Worm (Caenorhabditis elegans) whole organism, mixed stage, embryonic: ENCODE data around the gene inso-1.

ENCODE experiments used
- M03D4.4 ChIP-seq: sonication (generic microtip); optimal IDR thresholded peaks from 2 replicates; lab custom pipeline; 2017; ENCODE audit warnings: mild to moderate bottlenecking, missing genetic modification characterization, missing compliant biosample characterization
- bed-3 ChIP-seq: fragments of 200-800 bp; sonication (Bioruptor generic); optimal IDR thresholded peaks from 3 replicates; lab custom pipeline; 2018; ENCODE audit warnings: mild to moderate bottlenecking, missing genetic modification characterization, moderate library complexity, missing compliant biosample characterization
- blmp-1 ChIP-seq: fragments of 150-350 bp; optimal IDR thresholded peaks from 2 replicates; lab custom pipeline; 2014; ENCODE audit warnings: missing biosample characterization, missing genetic modification characterization
- ceh-39 ChIP-seq: fragments of 150-350 bp; optimal IDR thresholded peaks from 2 replicates; lab custom pipeline; 2014; ENCODE audit warnings: missing biosample characterization, missing genetic modification characterization
- ceh-43 ChIP-seq: fragments of 200-800 bp; sonication (Bioruptor generic); optimal IDR thresholded peaks from 2 replicates; lab custom pipeline; 2018; ENCODE audit warnings: mild to moderate bottlenecking, missing genetic modification characterization, moderate library complexity, missing compliant biosample characterization
- ceh-83 ChIP-seq: fragments of 200-800 bp; sonication (Bioruptor generic); optimal IDR thresholded peaks from 2 replicates; lab custom pipeline; 2018; ENCODE audit warnings: mild to moderate bottlenecking, missing genetic modification characterization, missing compliant biosample characterization
- ces-1 ChIP-seq: fragments of 150-350 bp; optimal IDR thresholded peaks from 2 replicates; lab custom pipeline; 2014; ENCODE audit warnings: missing biosample characterization, missing genetic modification reagents, missing genetic modification characterization
- cnd-1 ChIP-seq: fragments of 200-800 bp; sonication (Bioruptor generic); optimal IDR thresholded peaks from 2 replicates; lab custom pipeline; 2018; ENCODE audit warnings: mild to moderate bottlenecking, missing genetic modification characterization, missing compliant biosample characterization
- drap-1 ChIP-seq: fragments of 200-800 bp; sonication (Bioruptor generic); optimal IDR thresholded peaks from 3 replicates; lab custom pipeline; 2018; ENCODE audit warnings: mild to moderate bottlenecking, missing genetic modification characterization, missing compliant biosample characterization
- elt-1 ChIP-seq: sonication (generic microtip); optimal IDR thresholded peaks from 2 replicates; lab custom pipeline; 2017; ENCODE audit warnings: missing genetic modification characterization, mild to moderate bottlenecking, missing compliant biosample characterization, antibody characterized with exemption, moderate library complexity, borderline replicate concordance; ENCODE audit not compliant: insufficient read depth
- elt-3 ChIP-seq: fragments of 150-350 bp; optimal IDR thresholded peaks from 2 replicates; lab custom pipeline; 2014; ENCODE audit warnings: missing biosample characterization, missing genetic modification characterization
- flh-1 ChIP-seq: fragments of 200-800 bp; sonication (Bioruptor generic); optimal IDR thresholded peaks from 2 replicates; lab custom pipeline; 2018; ENCODE audit warnings: mild to moderate bottlenecking, missing genetic modification characterization, moderate library complexity, missing compliant biosample characterization
- ham-2 ChIP-seq: fragments of 200-800 bp; sonication (Bioruptor generic); optimal IDR thresholded peaks from 2 replicates; lab custom pipeline; 2018; ENCODE audit warnings: mild to moderate bottlenecking, missing genetic modification characterization, missing compliant biosample characterization
- hlh-1 ChIP-seq: fragments of 150-350 bp; optimal IDR thresholded peaks from 2 replicates; lab custom pipeline; 2014; ENCODE audit warnings: missing biosample characterization, missing genetic modification reagents, missing genetic modification characterization
- lin-13 ChIP-seq: fragments of 150-350 bp; optimal IDR thresholded peaks from 2 replicates; lab custom pipeline; 2014; ENCODE audit warnings: missing biosample characterization, missing genetic modification characterization
- lin-32 ChIP-seq: fragments of 200-800 bp; sonication (Bioruptor generic); optimal IDR thresholded peaks from 2 replicates; lab custom pipeline; 2018; ENCODE audit warnings: mild to moderate bottlenecking, missing genetic modification characterization, missing compliant biosample characterization
- lsy-2 ChIP-seq: fragments of 150-350 bp; optimal IDR thresholded peaks from 2 replicates; lab custom pipeline; 2014; ENCODE audit warnings: missing biosample characterization, missing genetic modification characterization
- mab-5 ChIP-seq: fragments of 150-350 bp; optimal IDR thresholded peaks from 2 replicates; lab custom pipeline; 2014; ENCODE audit warnings: missing biosample characterization, missing genetic modification characterization
- mep-1 ChIP-seq: fragments of 150-350 bp; optimal IDR thresholded peaks from 2 replicates; lab custom pipeline; 2017; ENCODE audit warnings: missing biosample characterization, missing genetic modification reagents, missing genetic modification characterization, inconsistent platforms
- mls-2 ChIP-seq: sonication (generic microtip); optimal IDR thresholded peaks from 2 replicates; lab custom pipeline; 2016; ENCODE audit warnings: mild to moderate bottlenecking, missing genetic modification characterization, moderate library complexity, missing compliant biosample characterization
- nhr-12 ChIP-seq: fragments of 150-350 bp; optimal IDR thresholded peaks from 2 replicates; lab custom pipeline; 2014; ENCODE audit warnings: missing biosample characterization, missing genetic modification characterization
- nhr-2 ChIP-seq: fragments of 150-350 bp; optimal IDR thresholded peaks from 2 replicates; lab custom pipeline; 2014; ENCODE audit warnings: missing biosample characterization, missing genetic modification characterization
- nhr-237 ChIP-seq: fragments of 150-350 bp; optimal IDR thresholded peaks from 2 replicates; lab custom pipeline; 2014; ENCODE audit warnings: missing biosample characterization, missing genetic modification characterization
- nhr-28 ChIP-seq: fragments of 150-350 bp; optimal IDR thresholded peaks from 2 replicates; lab custom pipeline; 2014; ENCODE audit warnings: missing biosample characterization, missing genetic modification characterization
- nhr-76 ChIP-seq: sonication (generic microtip); optimal IDR thresholded peaks from 2 replicates; lab custom pipeline; 2017; ENCODE audit warnings: missing biosample characterization, missing genetic modification characterization
- pha-4 ChIP-seq: fragments of 150-350 bp; optimal IDR thresholded peaks from 2 replicates; lab custom pipeline; 2018; ENCODE audit warnings: missing biosample characterization, missing genetic modification reagents, missing genetic modification characterization
- sem-2 ChIP-seq: fragments of 200-800 bp; sonication (Bioruptor generic); optimal IDR thresholded peaks from 2 replicates; lab custom pipeline; 2018; ENCODE audit warnings: mild to moderate bottlenecking, missing genetic modification characterization, missing compliant biosample characterization
- snpc-4 ChIP-seq: fragments of 150-350 bp; optimal IDR thresholded peaks from 2 replicates; lab custom pipeline; 2014; ENCODE audit warnings: missing biosample characterization, missing genetic modification characterization
- sptf-1 ChIP-seq: sonication (generic microtip); optimal IDR thresholded peaks from 2 replicates; lab custom pipeline; 2017; ENCODE audit warnings: mild to moderate bottlenecking, missing genetic modification characterization, moderate library complexity, missing compliant biosample characterization
- tbx-8 ChIP-seq: fragments of 200-800 bp; sonication (Bioruptor generic); optimal IDR thresholded peaks from 2 replicates; lab custom pipeline; 2018; ENCODE audit warnings: mild to moderate bottlenecking, missing genetic modification characterization, moderate library complexity, missing compliant biosample characterization
- unc-120 ChIP-seq: sonication (generic microtip); optimal IDR thresholded peaks from 2 replicates; lab custom pipeline; 2017; ENCODE audit warnings: missing genetic modification characterization, missing compliant biosample characterization; ENCODE audit not compliant: poor library complexity, severe bottlenecking
- unc-39 ChIP-seq: fragments of 150-350 bp; optimal IDR thresholded peaks from 2 replicates; lab custom pipeline; 2014; ENCODE audit warnings: missing biosample characterization, missing genetic modification characterization
- unc-62 ChIP-seq: fragments of 150-350 bp; optimal IDR thresholded peaks from 2 replicates; lab custom pipeline; 2014; ENCODE audit warnings: missing biosample characterization, missing genetic modification reagents, missing genetic modification characterization
- zip-8 ChIP-seq: fragments of 150-350 bp; optimal IDR thresholded peaks from 2 replicates; lab custom pipeline; 2014; ENCODE audit warnings: missing biosample characterization, missing genetic modification characterization
- ztf-11 ChIP-seq: fragments of 150-350 bp; optimal IDR thresholded peaks from 2 replicates; lab custom pipeline; 2014; ENCODE audit warnings: missing biosample characterization, missing genetic modification characterization

Gene inso-1

DNA sequence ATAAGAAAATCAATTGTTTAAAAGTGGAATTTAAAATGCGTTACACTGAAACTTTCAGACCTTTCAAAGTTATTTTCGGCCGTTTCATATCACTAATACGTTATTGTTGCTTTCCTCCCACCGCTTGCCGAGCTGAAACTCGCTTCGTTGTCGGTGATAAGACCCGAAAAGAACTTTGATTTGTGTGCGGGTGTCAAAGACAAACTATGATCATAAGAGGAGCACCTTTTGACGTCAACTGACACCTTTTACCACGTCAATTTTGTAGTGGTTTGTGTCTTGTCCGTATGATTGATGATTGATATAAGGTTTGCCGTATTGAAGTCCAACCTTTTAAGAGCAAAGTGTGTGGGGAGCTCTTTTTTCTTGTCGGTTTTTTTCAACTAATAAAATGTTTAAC is 37.1 kb downstream of the inso-1 start, which contains the start of gene ttr-37:
Gene ttr-37, minus strand, starts transcription at position 167 of the 400 bp plus-strand sequence.
- TF ChIP-seq mls-2 (tag; lab: Kevin White, UChicago) (no peak), lin-13 (no peak), nhr-12 (tag; lab: Kevin White, UChicago) (no peak), tbx-8 (GFP tag; lab: Kevin White, UChicago) (no peak), ztf-11 (tag; lab: Kevin White, UChicago) (no peak), ceh-83 (GFP tag; lab: Kevin White, UChicago) (no peak), ces-1 (GFP tag; lab: Kevin White, UChicago) (no peak), nhr-76 (tag; lab: Kevin White, UChicago) (no peak), bed-3 (GFP tag; lab: Kevin White, UChicago) (no peak), zip-8 (tag; lab: Kevin White, UChicago) (no peak), elt-1 (tag; lab: Kevin White, UChicago) (no peak), M03D4.4 (tag; lab: Kevin White, UChicago) (no peak), flh-1 (GFP tag; lab: Kevin White, UChicago) (no peak), cnd-1 (tag; lab: Kevin White, UChicago) (no peak), mab-5 (tag; lab: Kevin White, UChicago) (no peak), nhr-237 (no peak), lsy-2 (tag; lab: Kevin White, UChicago) (no peak)

DNA sequence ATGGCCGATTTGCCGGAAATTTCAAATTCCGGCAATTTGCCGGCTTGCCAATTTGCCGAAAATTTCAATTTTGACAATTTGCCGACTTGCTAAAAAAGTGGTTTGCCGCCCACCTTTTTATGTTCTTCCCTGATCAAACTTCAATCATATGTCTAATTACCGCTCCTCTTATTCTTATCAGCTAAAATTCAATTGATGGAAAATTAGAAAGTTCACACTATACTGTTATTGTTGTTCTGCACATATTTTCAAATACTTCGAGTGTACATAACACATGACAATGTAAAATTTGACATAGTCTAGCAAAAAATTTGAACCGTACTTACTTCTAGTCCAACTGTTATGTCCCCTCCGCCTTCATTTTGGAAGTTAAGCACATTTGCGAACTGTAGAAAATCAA is 37.9 kb downstream of the inso-1 start:
- TF ChIP-seq tbx-8 (GFP tag; lab: Kevin White, UChicago) (no peak), flh-1 (GFP tag; lab: Kevin White, UChicago) (no peak), unc-62 (GFP tag; lab: Kevin White, UChicago) (no peak)

ce11 chrX:1338906-1339673 is 39.1 kb downstream of the inso-1 start:
- TF ChIP-seq ceh-83 (GFP tag; lab: Kevin White, UChicago) (no peak), bed-3 (GFP tag; lab: Kevin White, UChicago) (no peak), unc-120 (tag; lab: Kevin White, UChicago) (no peak), sptf-1 (tag; lab: Kevin White, UChicago) (no peak), ham-2 (GFP tag; lab: Kevin White, UChicago) (no peak), ztf-11 (tag; lab: Kevin White, UChicago) (no peak), M03D4.4 (tag; lab: Kevin White, UChicago) (no peak)

- TF ChIP-seq flh-1 (GFP tag; lab: Kevin White, UChicago) = no peak
- TF ChIP-seq pha-4 = no peak
- TF ChIP-seq unc-120 (tag; lab: Kevin White, UChicago) = no peak
- no peak for TF ChIP-seq mep-1
- no peak for TF ChIP-seq blmp-1 (tag; lab: Kevin White, UChicago)
- no peak for TF ChIP-seq lin-32 (GFP tag; lab: Kevin White, UChicago)
- TF ChIP-seq ceh-39 (tag; lab: Kevin White, UChicago) = no peak
- TF ChIP-seq nhr-12 (tag; lab: Kevin White, UChicago) = no peak
Measured at ce11 chrX:1344321-1344720, 44.4 kb downstream of the inso-1 start, which contains the start of gene ins-39. ins-39 (minus strand) TSS chrX:1344421.

DNA sequence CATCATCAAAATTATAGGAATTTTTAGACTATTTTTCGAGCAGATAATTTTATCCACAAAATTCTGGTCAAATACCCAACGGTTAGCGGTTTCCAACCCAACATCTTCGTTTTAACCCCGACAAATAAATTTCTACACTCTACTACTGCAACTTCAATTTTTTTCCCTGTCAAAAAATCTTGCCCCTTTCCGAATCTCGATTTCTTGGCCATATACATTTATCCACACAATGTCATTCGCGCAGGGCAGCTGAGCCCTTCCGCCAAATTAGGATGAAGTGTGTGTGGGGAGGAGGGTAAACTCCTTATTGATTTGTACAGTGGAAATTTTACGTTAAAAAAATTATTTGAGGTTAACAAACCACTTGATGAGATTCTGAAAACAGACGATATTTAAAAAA is 44.9 kb downstream of the inso-1 start:
- TF ChIP-seq bed-3 (GFP tag; lab: Kevin White, UChicago) = no peak
- TF ChIP-seq snpc-4 = no peak
- no peak for TF ChIP-seq blmp-1 (tag; lab: Kevin White, UChicago)
- no peak for TF ChIP-seq nhr-28 (tag; lab: Kevin White, UChicago)
- peak; percentile 44 for TF ChIP-seq mab-5 (tag; lab: Kevin White, UChicago)
- TF ChIP-seq mep-1 = peak; percentile 88
- TF ChIP-seq ceh-39 (tag; lab: Kevin White, UChicago) = peak; percentile 77
- TF ChIP-seq cnd-1 (tag; lab: Kevin White, UChicago) = peak; percentile 67
- TF ChIP-seq unc-39 (tag; lab: Kevin White, UChicago) = no peak
- TF ChIP-seq tbx-8 (GFP tag; lab: Kevin White, UChicago) = no peak
- no peak for TF ChIP-seq ham-2 (GFP tag; lab: Kevin White, UChicago)
- TF ChIP-seq mls-2 (tag; lab: Kevin White, UChicago) = no peak
- no peak for TF ChIP-seq ceh-43 (GFP tag; lab: Kevin White, UChicago)
- peak; percentile 68 for TF ChIP-seq ztf-11 (tag; lab: Kevin White, UChicago)
- peak; percentile 74 for TF ChIP-seq sptf-1 (tag; lab: Kevin White, UChicago)
- TF ChIP-seq lsy-2 (tag; lab: Kevin White, UChicago) = peak; percentile 76
- no peak for TF ChIP-seq sem-2
- TF ChIP-seq elt-3 = peak; percentile 65
- TF ChIP-seq ces-1 (GFP tag; lab: Kevin White, UChicago) = peak; percentile 93
- no peak for TF ChIP-seq ceh-83 (GFP tag; lab: Kevin White, UChicago)
- TF ChIP-seq M03D4.4 (tag; lab: Kevin White, UChicago) = no peak
- peak; percentile 73 for TF ChIP-seq nhr-12 (tag; lab: Kevin White, UChicago)
- peak; percentile 51 for TF ChIP-seq unc-120 (tag; lab: Kevin White, UChicago)
- TF ChIP-seq nhr-237 = peak; percentile 98
- TF ChIP-seq hlh-1 (tag; lab: Kevin White, UChicago) = peak; percentile 48
- TF ChIP-seq drap-1 (GFP tag; lab: Kevin White, UChicago) = peak; percentile 85
- TF ChIP-seq nhr-76 (tag; lab: Kevin White, UChicago) = peak; percentile 50
- peak; percentile 79 for TF ChIP-seq lin-13
- TF ChIP-seq nhr-2 (tag; lab: Kevin White, UChicago) = peak; percentile 27
- no peak for TF ChIP-seq flh-1 (GFP tag; lab: Kevin White, UChicago)
- no peak for TF ChIP-seq zip-8 (tag; lab: Kevin White, UChicago)
- TF ChIP-seq elt-1 (tag; lab: Kevin White, UChicago) = no peak
- peak; percentile 67 for TF ChIP-seq unc-62 (GFP tag; lab: Kevin White, UChicago)
